Worm (Caenorhabditis elegans) whole organism, L3 larva: ENCODE data around the gene F18A1.1.

Experiments used
- aly-2 ChIP-seq: fragments of 150-350 bp; optimal IDR thresholded peaks from 2 replicates; lab custom pipeline; 2014; ENCODE audit warnings: missing biosample characterization, missing genetic modification characterization
- ama-1 ChIP-seq: fragments of 150-350 bp; optimal IDR thresholded peaks from 2 replicates; lab custom pipeline; 2018
- lin-15B ChIP-seq: fragments of 150-350 bp; optimal IDR thresholded peaks from 2 replicates; lab custom pipeline; 2014; ENCODE audit warnings: missing biosample characterization, missing genetic modification characterization
- ztf-11 ChIP-seq: fragments of 150-350 bp; optimal IDR thresholded peaks from 2 replicates; lab custom pipeline; 2014; ENCODE audit warnings: missing biosample characterization, missing genetic modification characterization

- TF ChIP-seq ama-1 (lab: Kevin White, UChicago), result no peak
- no peak for TF ChIP-seq ztf-11 (tag; lab: Kevin White, UChicago)
- TF ChIP-seq lin-15B, result no peak
- TF ChIP-seq aly-2 (tag; lab: Kevin White, UChicago), result no peak
Observed at ce11 chrII:7707383-7707782, 22.7 kb downstream of the F18A1.1 start, which contains the start of gene luc-7L.
